Fruit fly (Drosophila melanogaster) whole organism, embryonic: ENCODE data around the gene CG32425.

Experiments
- Ada2b ChIP-seq: fragments of 200-800 bp; sonication (Bioruptor generic); IDR thresholded peaks from 2 replicates; pipeline ENCODE4 v1.3.6; 2022; ENCODE audit warnings: missing biosample characterization, missing genetic modification characterization
- BEAF-32 ChIP-seq: fragments of 200-800 bp; sonication (Bioruptor generic); optimal IDR thresholded peaks from 3 replicates; lab custom pipeline; 2017; ENCODE audit warnings: missing biosample characterization, missing genetic modification characterization, mild to moderate bottlenecking, moderate library complexity, missing genetic modification reagents
- CG10565 ChIP-seq: fragments of 200-800 bp; sonication (Bioruptor generic); optimal IDR thresholded peaks from 3 replicates; lab custom pipeline; 2016; ENCODE audit warnings: missing biosample characterization, mild to moderate bottlenecking, missing genetic modification characterization
- CG11093 ChIP-seq: fragments of 200-800 bp; sonication (Bioruptor generic); IDR thresholded peaks from 3 replicates; pipeline ENCODE4 v1.3.6; 2022; ENCODE audit warnings: missing biosample characterization, missing genetic modification characterization
- CG11695 ChIP-seq: fragments of 200-800 bp; sonication (Bioruptor generic); IDR thresholded peaks from 3 replicates; pipeline ENCODE4 v1.3.6; 2022; ENCODE audit warnings: missing biosample characterization, missing genetic modification characterization
- CG1233 ChIP-seq: fragments of 200-800 bp; sonication (Bioruptor generic); optimal IDR thresholded peaks from 4 replicates; lab custom pipeline; 2018; ENCODE audit warnings: missing biosample characterization, mild to moderate bottlenecking, missing genetic modification characterization
- CG14860 ChIP-seq: fragments of 200-800 bp; sonication (Bioruptor generic); IDR thresholded peaks from 3 replicates; pipeline ENCODE4 v1.3.6; 2022; ENCODE audit warnings: missing biosample characterization, missing genetic modification characterization; ENCODE audit not compliant: partially characterized antibody
- CG17912 ChIP-seq: fragments of 200-800 bp; sonication (Bioruptor generic); optimal IDR thresholded peaks from 2 replicates; lab custom pipeline; 2018; ENCODE audit warnings: missing biosample characterization, mild to moderate bottlenecking, missing genetic modification characterization
- CG2202 ChIP-seq: fragments of 200-800 bp; sonication (Bioruptor generic); optimal IDR thresholded peaks from 2 replicates; lab custom pipeline; 2018; ENCODE audit warnings: missing biosample characterization, mild to moderate bottlenecking, missing genetic modification characterization
- CG30403 ChIP-seq: fragments of 200-800 bp; sonication (Bioruptor generic); optimal IDR thresholded peaks from 3 replicates; lab custom pipeline; 2016; ENCODE audit warnings: missing biosample characterization, missing genetic modification characterization
- CG31365 ChIP-seq: fragments of 200-800 bp; sonication (Bioruptor generic); optimal IDR thresholded peaks from 2 replicates; lab custom pipeline; 2018; ENCODE audit warnings: missing biosample characterization, mild to moderate bottlenecking, missing genetic modification characterization
- CG3281 ChIP-seq: fragments of 200-800 bp; sonication (Bioruptor generic); optimal IDR thresholded peaks from 3 replicates; lab custom pipeline; 2017; ENCODE audit warnings: missing biosample characterization, mild to moderate bottlenecking, missing genetic modification characterization
- CG33557 ChIP-seq: fragments of 200-800 bp; sonication (Bioruptor generic); optimal IDR thresholded peaks from 2 replicates; lab custom pipeline; 2019; ENCODE audit warnings: missing biosample characterization, mild to moderate bottlenecking, missing genetic modification characterization, moderate library complexity
- CG4282 ChIP-seq: fragments of 200-800 bp; sonication (Bioruptor generic); optimal IDR thresholded peaks from 2 replicates; lab custom pipeline; 2016; ENCODE audit warnings: missing biosample characterization, missing genetic modification characterization
- CG43689 ChIP-seq: fragments of 200-800 bp; sonication (Bioruptor generic); IDR thresholded peaks from 2 replicates; pipeline ENCODE4 v1.3.6; 2022; ENCODE audit warnings: missing biosample characterization, missing genetic modification characterization
- CG4424 ChIP-seq: fragments of 200-800 bp; sonication (Bioruptor generic); optimal IDR thresholded peaks from 3 replicates; lab custom pipeline; 2016; ENCODE audit warnings: missing biosample characterization, missing genetic modification characterization
- CG4854 ChIP-seq: fragments of 200-800 bp; sonication (Bioruptor generic); optimal IDR thresholded peaks from 2 replicates; lab custom pipeline; 2016; ENCODE audit warnings: missing biosample characterization, missing genetic modification characterization, inconsistent platforms
- CG6175 ChIP-seq: fragments of 200-800 bp; sonication (Bioruptor generic); IDR thresholded peaks from 3 replicates; pipeline ENCODE4 v1.3.6; 2022; ENCODE audit warnings: missing biosample characterization, missing genetic modification characterization
- CG6765 ChIP-seq: fragments of 200-800 bp; sonication (Bioruptor generic); optimal IDR thresholded peaks from 3 replicates; lab custom pipeline; 2017; ENCODE audit warnings: missing biosample characterization, mild to moderate bottlenecking, missing genetic modification characterization
- CG6791 ChIP-seq: fragments of 200-800 bp; sonication (Bioruptor generic); IDR thresholded peaks from 3 replicates; pipeline ENCODE4 v1.3.6; 2022; ENCODE audit warnings: missing biosample characterization, missing genetic modification characterization; ENCODE audit not compliant: partially characterized antibody
- CG7839 ChIP-seq: fragments of 200-800 bp; sonication (Bioruptor generic); optimal IDR thresholded peaks from 3 replicates; lab custom pipeline; 2018; ENCODE audit warnings: missing biosample characterization, mild to moderate bottlenecking, missing genetic modification characterization, moderate library complexity
- CG8089 ChIP-seq: fragments of 200-800 bp; sonication (Bioruptor generic); optimal IDR thresholded peaks from 3 replicates; lab custom pipeline; 2016; ENCODE audit warnings: missing biosample characterization, missing genetic modification characterization
- CG8765 ChIP-seq: fragments of 200-800 bp; sonication (Bioruptor generic); IDR thresholded peaks from 2 replicates; pipeline ENCODE4 v1.3.6; 2022; ENCODE audit warnings: missing biosample characterization, missing genetic modification characterization
- Dfd ChIP-seq, 2 experiments: fragments of >200 bp; optimal IDR thresholded peaks; 2 replicates each; lab custom pipeline; 2017; ENCODE audit warnings: missing biosample characterization in 2 of 2, missing genetic modification characterization in 2 of 2
- E2f1 ChIP-seq: fragments of 200-800 bp; sonication (Bioruptor generic); IDR thresholded peaks from 2 replicates; pipeline ENCODE4 v1.3.6; 2022; ENCODE audit warnings: missing biosample characterization, missing genetic modification characterization
- E2f2 ChIP-seq: fragments of 200-800 bp; sonication (Bioruptor generic); IDR thresholded peaks from 2 replicates; pipeline ENCODE4 v1.3.6; 2022; ENCODE audit warnings: missing biosample characterization, missing genetic modification characterization
- HLH3B ChIP-seq: fragments of 200-800 bp; sonication (Bioruptor generic); IDR thresholded peaks from 2 replicates; pipeline ENCODE4 v1.3.6; 2022; ENCODE audit warnings: missing biosample characterization, missing genetic modification characterization
- HmgD ChIP-seq: fragments of 200-800 bp; sonication (Bioruptor generic); optimal IDR thresholded peaks from 3 replicates; lab custom pipeline; 2016; ENCODE audit warnings: missing biosample characterization, missing genetic modification characterization
- Hr51 ChIP-seq, 2 experiments: fragments of 200-800 bp; sonication (Bioruptor generic); optimal IDR thresholded peaks; 2 replicates in 1 of 2; 3 replicates in 1 of 2; lab custom pipeline; 2016 to 2018; ENCODE audit warnings: missing biosample characterization in 2 of 2, missing genetic modification characterization in 2 of 2, mild to moderate bottlenecking in 1 of 2, moderate library complexity in 1 of 2
- Pdp1 ChIP-seq, 2 experiments: fragments of 200-800 bp; sonication (Bioruptor generic); optimal IDR thresholded peaks; 3 replicates each; lab custom pipeline; 2016; ENCODE audit warnings: missing biosample characterization in 2 of 2, missing genetic modification characterization in 2 of 2, mild to moderate bottlenecking in 1 of 2, moderate library complexity in 1 of 2
- Ravus ChIP-seq: fragments of 200-800 bp; sonication (Bioruptor generic); IDR thresholded peaks from 2 replicates; pipeline ENCODE4 v1.3.6; 2022; ENCODE audit warnings: missing biosample characterization, missing genetic modification characterization
- Sox102F ChIP-seq: fragments of 200-800 bp; sonication (Bioruptor generic); optimal IDR thresholded peaks from 2 replicates; lab custom pipeline; 2018; ENCODE audit warnings: missing biosample characterization, mild to moderate bottlenecking, missing genetic modification characterization, moderate library complexity
- TFAM ChIP-seq: fragments of 200-800 bp; sonication (Bioruptor generic); optimal IDR thresholded peaks from 2 replicates; lab custom pipeline; 2017; ENCODE audit warnings: missing biosample characterization, missing genetic modification characterization, inconsistent platforms
- Xbp1 ChIP-seq: fragments of 200-800 bp; sonication (Bioruptor generic); optimal IDR thresholded peaks from 3 replicates; lab custom pipeline; 2016; ENCODE audit warnings: missing biosample characterization, mild to moderate bottlenecking, missing genetic modification characterization
- disco-r ChIP-seq: fragments of 200-800 bp; sonication (Bioruptor generic); optimal IDR thresholded peaks from 2 replicates; lab custom pipeline; 2016; ENCODE audit warnings: missing biosample characterization, missing genetic modification characterization
- gsb-n ChIP-seq: fragments of 200-800 bp; sonication (Bioruptor generic); optimal IDR thresholded peaks from 3 replicates; lab custom pipeline; 2018; ENCODE audit warnings: missing biosample characterization, mild to moderate bottlenecking, missing genetic modification characterization
- gt ChIP-seq: fragments of 200-800 bp; sonication (Bioruptor generic); IDR thresholded peaks from 2 replicates; pipeline ENCODE4 v1.3.6; 2022; ENCODE audit warnings: missing biosample characterization, missing genetic modification characterization
- jigr1 ChIP-seq: fragments of 200-800 bp; sonication (Bioruptor generic); IDR thresholded peaks from 3 replicates; pipeline ENCODE4 v1.3.6; 2022; ENCODE audit warnings: missing biosample characterization, missing genetic modification characterization
- ken ChIP-seq: fragments of 200-800 bp; sonication (Bioruptor generic); IDR thresholded peaks from 3 replicates; pipeline ENCODE4 v1.3.6; 2022; ENCODE audit warnings: missing biosample characterization, missing genetic modification characterization
- pan ChIP-seq, 4 experiments: fragments of >200 bp in 3 of 4; fragments of 200-800 bp in 1 of 4; sonication (Bioruptor generic) in 1 of 4; optimal IDR thresholded peaks in 3 of 4; IDR thresholded peaks in 1 of 4; 2 replicates each; pipeline versions ENCODE4 v1.3.6 to Lab custom; 2017 to 2022; ENCODE audit warnings: missing biosample characterization in 2 of 4, missing genetic modification characterization in 2 of 4, mixed read lengths in 1 of 4
- psq ChIP-seq: fragments of 200-800 bp; sonication (Bioruptor generic); optimal IDR thresholded peaks from 2 replicates; lab custom pipeline; 2017; ENCODE audit warnings: missing biosample characterization, missing genetic modification characterization
- pum ChIP-seq: fragments of 200-800 bp; sonication (Bioruptor generic); optimal IDR thresholded peaks from 2 replicates; lab custom pipeline; 2016; ENCODE audit warnings: missing biosample characterization, missing genetic modification characterization
- run ChIP-seq: fragments of 200-800 bp; sonication (Bioruptor generic); optimal IDR thresholded peaks from 3 replicates; lab custom pipeline; 2018; ENCODE audit warnings: missing biosample characterization, mild to moderate bottlenecking, missing genetic modification characterization
- sd ChIP-seq: fragments of 200-800 bp; sonication (Bioruptor generic); optimal IDR thresholded peaks from 3 replicates; lab custom pipeline; 2018; ENCODE audit warnings: missing biosample characterization, mild to moderate bottlenecking, missing genetic modification characterization, moderate library complexity
- sens ChIP-seq: fragments of 200-800 bp; sonication (Bioruptor generic); peaks from one replicate; lab custom pipeline; 2016; ENCODE audit warnings: missing biosample characterization, missing genetic modification characterization
- slp2 ChIP-seq: fragments of 200-800 bp; sonication (Bioruptor generic); optimal IDR thresholded peaks from 2 replicates; lab custom pipeline; 2016; ENCODE audit warnings: missing biosample characterization, missing genetic modification characterization
- toy ChIP-seq: fragments of 200-800 bp; sonication (Bioruptor generic); IDR thresholded peaks from 2 replicates; pipeline ENCODE4 v1.3.6; 2022; ENCODE audit warnings: missing biosample characterization, missing genetic modification characterization
- usp ChIP-seq: fragments of >200 bp; optimal IDR thresholded peaks from 2 replicates; lab custom pipeline; 2017; ENCODE audit warnings: missing biosample characterization, missing genetic modification characterization
- zfh1 ChIP-seq: fragments of 200-800 bp; sonication (Bioruptor generic); IDR thresholded peaks from 3 replicates; pipeline ENCODE4 v1.3.6; 2022; ENCODE audit warnings: missing biosample characterization, missing genetic modification characterization

The CG32425 gene

DNA sequence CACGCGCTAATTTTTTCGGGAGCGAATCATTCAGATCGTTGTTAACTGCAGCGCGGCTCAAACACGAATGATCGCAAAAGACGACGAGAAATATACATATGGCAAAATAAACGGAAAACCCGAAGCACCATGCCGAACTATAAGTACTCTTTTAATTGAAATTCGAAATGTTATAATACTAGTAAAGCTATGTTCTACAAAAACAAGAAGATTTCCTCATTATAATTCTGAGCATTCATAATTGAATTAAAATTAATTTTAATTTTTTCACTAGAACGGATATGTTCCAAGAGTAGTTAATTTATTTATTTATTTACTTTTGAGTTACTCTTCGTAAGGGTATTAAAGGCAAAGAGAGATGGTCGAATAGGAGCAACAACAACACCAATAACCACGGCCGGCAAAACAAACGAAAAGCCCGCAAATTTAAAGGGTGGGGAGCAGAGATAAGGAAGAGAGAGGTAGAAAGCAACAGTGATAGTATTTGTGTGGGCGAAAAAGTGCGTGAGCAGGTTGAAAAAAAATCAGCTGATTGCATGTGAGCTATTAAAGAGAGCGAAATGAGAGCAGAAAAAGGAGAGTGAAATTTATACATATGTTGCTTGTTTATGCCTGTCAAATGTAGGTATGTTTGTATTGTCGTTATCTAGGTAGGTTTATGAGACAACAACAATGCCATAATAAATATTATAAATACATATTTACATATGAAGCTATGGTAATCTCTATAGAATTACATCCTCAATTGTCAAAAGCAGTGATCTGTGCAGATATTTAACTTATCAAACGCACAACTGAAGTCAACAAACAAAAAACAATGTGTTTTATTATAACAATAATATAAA lies 3.5 kb upstream of the CG32425 start (continued):
- no peak for TF ChIP-seq CG14860 (GFP tag; lab: Robert Waterston, UW)
- no peak for TF ChIP-seq pan (optimal IDR thresholded peaks at IDR 0.05; lab: Kevin White, UChicago)
- TF ChIP-seq pan (GFP tag; optimal IDR thresholded peaks at IDR 0.05 in 1 of 2, IDR thresholded peaks at IDR 0.05 in 1 of 2): peak in 1 of 2 experiments; percentile 87
- TF ChIP-seq toy: 0 out of 2 replicates have a peak, but pooled peaks have one; percentile 33
- TF ChIP-seq CG31365 (tag; lab: Kevin White, UChicago): peak; percentile 0
- peak; percentile 18 to 89 for TF ChIP-seq Hr51 (GFP tag; optimal IDR thresholded peaks at IDR 0.05; lab: Kevin White, UChicago)
- no peak for TF ChIP-seq Dfd (GFP tag; optimal IDR thresholded peaks at IDR 0.05; lab: Kevin White, UChicago)
- no peak for TF ChIP-seq CG6791 (GFP tag; lab: Robert Waterston, UW)
- TF ChIP-seq disco-r (GFP tag; lab: Kevin White, UChicago): no peak
- TF ChIP-seq CG11093 (GFP tag; lab: Robert Waterston, UW): peak; percentile 32; the same call in 1 of the 3 replicates
- TF ChIP-seq CG8765: peak; percentile 25; the same call in 1 of the 2 replicates
- no peak for TF ChIP-seq CG4282 (GFP tag; lab: Kevin White, UChicago)
- no peak for TF ChIP-seq HmgD (GFP tag; lab: Kevin White, UChicago)
- peak; percentile 56; the same call in 1 of the 2 replicates for TF ChIP-seq E2f2 (GFP tag; lab: Robert Waterston, UW)
- TF ChIP-seq psq (GFP tag; lab: Kevin White, UChicago): peak; percentile 39
- peak; percentile 42 for TF ChIP-seq CG6765 (GFP tag; lab: Kevin White, UChicago)
- no peak for TF ChIP-seq Ravus (GFP tag; lab: Robert Waterston, UW)
- TF ChIP-seq gt: no peak
- TF ChIP-seq CG4854 (GFP tag; lab: Kevin White, UChicago): peak; percentile 6
- TF ChIP-seq run (tag; lab: Kevin White, UChicago): peak; percentile 57
- TF ChIP-seq, all 482 proteins: peak for 304

DNA sequence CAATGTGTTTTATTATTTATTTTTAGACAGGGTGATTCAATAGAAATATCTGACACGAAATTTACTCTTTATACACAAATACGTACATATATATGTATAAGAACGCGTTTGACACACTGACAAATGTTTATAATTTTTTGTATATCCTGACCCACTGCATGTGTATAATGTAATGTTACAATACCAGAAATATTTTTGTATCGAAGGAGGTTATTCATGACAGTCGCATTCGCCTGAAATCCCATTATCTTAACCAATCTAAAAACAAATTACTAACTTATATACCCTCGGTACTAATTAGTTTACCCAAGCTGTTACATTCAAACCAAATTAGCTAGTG lies 2.9 kb upstream of the CG32425 start:
- peak; percentile 30 for TF ChIP-seq gsb-n
- TF ChIP-seq ken (GFP tag; lab: Robert Waterston, UW): no peak
- TF ChIP-seq CG17912: no peak
- no peak for TF ChIP-seq Ada2b (GFP tag; lab: Robert Waterston, UW)
- TF ChIP-seq CG3281: peak; percentile 62
- peak; percentile 9 for TF ChIP-seq Xbp1 (GFP tag; lab: Kevin White, UChicago)
- no peak for TF ChIP-seq BEAF-32
- TF ChIP-seq E2f1 (GFP tag; lab: Robert Waterston, UW): no peak
- no peak for TF ChIP-seq CG11695 (GFP tag; lab: Robert Waterston, UW)
- TF ChIP-seq CG33557 (GFP tag; lab: Kevin White, UChicago): no peak
- TF ChIP-seq HLH3B (GFP tag; lab: Robert Waterston, UW): no peak
- no peak for TF ChIP-seq CG43689
- peak; percentile 52 for TF ChIP-seq CG7839 (tag; lab: Kevin White, UChicago)
- no peak for TF ChIP-seq slp2 (GFP tag; lab: Kevin White, UChicago)
- no peak for TF ChIP-seq CG10565 (GFP tag; lab: Kevin White, UChicago)
- no peak for TF ChIP-seq zfh1
- TF ChIP-seq usp (GFP tag; lab: Kevin White, UChicago): no peak
- TF ChIP-seq sens: no peak
- no peak for TF ChIP-seq CG8089 (GFP tag; lab: Kevin White, UChicago)
- no peak for TF ChIP-seq CG1233 (GFP tag; lab: Kevin White, UChicago)
- TF ChIP-seq TFAM (GFP tag; lab: Kevin White, UChicago): no peak
- TF ChIP-seq CG30403 (GFP tag; lab: Kevin White, UChicago): peak; percentile 29
- peak in 1 of 2 experiments; percentile 2 for TF ChIP-seq Pdp1 (GFP tag; optimal IDR thresholded peaks at IDR 0.05; lab: Kevin White, UChicago)
- no peak for TF ChIP-seq sd
- no peak for TF ChIP-seq jigr1 (GFP tag; lab: Robert Waterston, UW)
- no peak for TF ChIP-seq CG2202 (tag; lab: Kevin White, UChicago)
- no peak for TF ChIP-seq CG4424 (GFP tag; lab: Kevin White, UChicago)
- TF ChIP-seq CG6175 (GFP tag; lab: Robert Waterston, UW): no peak
- no peak for TF ChIP-seq pum (GFP tag; lab: Kevin White, UChicago)
- peak; percentile 39 for TF ChIP-seq Sox102F (GFP tag; lab: Kevin White, UChicago)
